Fruit fly (Drosophila melanogaster) whole organism: ENCODE data around the gene Cp7Fb.

Experiments
- Dll ChIP-seq: fragments of >200 bp; optimal IDR thresholded peaks from 2 replicates; lab custom pipeline; 2017
- pan ChIP-seq: fragments of >200 bp; optimal IDR thresholded peaks from 2 replicates; lab custom pipeline; 2017

- TF ChIP-seq Dll (lab: Kevin White, UChicago) (no peak), pan (lab: Kevin White, UChicago) (no peak)
Observed at dm6 chrX:8510731-8511130, 37.1 kb downstream of the Cp7Fb start.
